Worm (Caenorhabditis elegans) whole organism, mixed stage, embryonic: ENCODE data around the gene irld-6.

ENCODE experiments used
- M03D4.4 ChIP-seq: sonication (generic microtip); optimal IDR thresholded peaks from 2 replicates; lab custom pipeline; 2017; ENCODE audit warnings: mild to moderate bottlenecking, missing genetic modification characterization, missing compliant biosample characterization
- ceh-43 ChIP-seq: fragments of 200-800 bp; sonication (Bioruptor generic); optimal IDR thresholded peaks from 2 replicates; lab custom pipeline; 2018; ENCODE audit warnings: mild to moderate bottlenecking, missing genetic modification characterization, moderate library complexity, missing compliant biosample characterization
- elt-1 ChIP-seq: sonication (generic microtip); optimal IDR thresholded peaks from 2 replicates; lab custom pipeline; 2017; ENCODE audit warnings: missing genetic modification characterization, mild to moderate bottlenecking, missing compliant biosample characterization, antibody characterized with exemption, moderate library complexity, borderline replicate concordance; ENCODE audit not compliant: insufficient read depth
- elt-3 ChIP-seq: fragments of 150-350 bp; optimal IDR thresholded peaks from 2 replicates; lab custom pipeline; 2014; ENCODE audit warnings: missing biosample characterization, missing genetic modification characterization
- mab-5 ChIP-seq: fragments of 150-350 bp; optimal IDR thresholded peaks from 2 replicates; lab custom pipeline; 2014; ENCODE audit warnings: missing biosample characterization, missing genetic modification characterization
- nhr-12 ChIP-seq: fragments of 150-350 bp; optimal IDR thresholded peaks from 2 replicates; lab custom pipeline; 2014; ENCODE audit warnings: missing biosample characterization, missing genetic modification characterization
- sem-2 ChIP-seq: fragments of 200-800 bp; sonication (Bioruptor generic); optimal IDR thresholded peaks from 2 replicates; lab custom pipeline; 2018; ENCODE audit warnings: mild to moderate bottlenecking, missing genetic modification characterization, missing compliant biosample characterization
- snpc-4 ChIP-seq: fragments of 150-350 bp; optimal IDR thresholded peaks from 2 replicates; lab custom pipeline; 2014; ENCODE audit warnings: missing biosample characterization, missing genetic modification characterization
- zip-8 ChIP-seq: fragments of 150-350 bp; optimal IDR thresholded peaks from 2 replicates; lab custom pipeline; 2014; ENCODE audit warnings: missing biosample characterization, missing genetic modification characterization
- ztf-11 ChIP-seq: fragments of 150-350 bp; optimal IDR thresholded peaks from 2 replicates; lab custom pipeline; 2014; ENCODE audit warnings: missing biosample characterization, missing genetic modification characterization

DNA sequence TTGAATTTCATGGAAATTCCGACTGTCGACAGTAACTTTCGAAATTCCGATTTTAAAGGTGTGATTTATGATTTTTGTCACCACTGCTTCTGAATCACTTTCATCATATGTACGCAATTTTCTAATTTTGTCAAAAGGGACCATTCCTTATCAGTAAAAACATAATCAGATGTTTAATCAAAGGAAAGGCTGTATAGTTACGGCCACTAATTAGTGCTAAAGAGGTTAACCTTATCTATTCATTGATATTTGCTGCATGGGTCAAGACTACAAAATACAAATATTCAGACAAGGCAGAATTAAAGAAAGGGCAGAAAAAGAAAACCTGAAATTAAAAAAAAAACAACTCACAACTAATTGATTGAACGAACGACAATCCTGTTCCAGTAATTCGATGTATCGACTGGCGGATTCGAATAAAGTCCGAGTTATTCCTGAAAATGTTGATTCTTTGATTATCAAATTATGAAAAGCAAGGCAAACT lies 24.6 kb downstream of the irld-6 start, which contains the start of gene T28B11.1:
- TF ChIP-seq ztf-11 (tag; lab: Kevin White, UChicago) = no peak
- TF ChIP-seq M03D4.4 (tag; lab: Kevin White, UChicago) = no peak
- TF ChIP-seq elt-3 (tag; lab: Kevin White, UChicago) = no peak
- TF ChIP-seq ceh-43 (GFP tag; lab: Kevin White, UChicago) = no peak
- no peak for TF ChIP-seq nhr-12 (tag; lab: Kevin White, UChicago)
- TF ChIP-seq sem-2 (GFP tag; lab: Kevin White, UChicago) = no peak
- TF ChIP-seq mab-5 (tag; lab: Kevin White, UChicago) = no peak
- TF ChIP-seq snpc-4 (tag; lab: Kevin White, UChicago) = no peak
- TF ChIP-seq elt-1 (tag; lab: Kevin White, UChicago) = no peak
- TF ChIP-seq zip-8 (tag; lab: Kevin White, UChicago) = no peak
